Worm (Caenorhabditis elegans) whole organism, L4 larva: ENCODE data around the gene catp-6.

ENCODE experiments used
- D1046.2 ChIP-seq: fragments of 200-800 bp; sonication (Bioruptor generic); IDR thresholded peaks from 2 replicates; pipeline ENCODE4 v1.3.6; 2022; ENCODE audit warnings: missing genetic modification characterization, missing compliant biosample characterization
- F26F4.8 ChIP-seq: fragments of 200-800 bp; sonication (Bioruptor generic); conservative IDR thresholded peaks from 2 replicates; pipeline ENCODE4 v1.3.6; 2022; ENCODE audit warnings: missing genetic modification characterization, missing compliant biosample characterization
- F44E2.7 ChIP-seq: fragments of 200-800 bp; sonication (Bioruptor generic); IDR thresholded peaks from 2 replicates; pipeline ENCODE4 v2.1.2; 2022; ENCODE audit warnings: missing genetic modification characterization, missing compliant biosample characterization
- T20F7.1 ChIP-seq: fragments of 200-800 bp; sonication (Bioruptor generic); optimal IDR thresholded peaks from 2 replicates; lab custom pipeline; 2018; ENCODE audit warnings: mild to moderate bottlenecking, missing genetic modification characterization, missing compliant biosample characterization
- Y105C5A.15 ChIP-seq: fragments of 200-800 bp; sonication (Bioruptor generic); IDR thresholded peaks from 2 replicates; pipeline ENCODE4 v1.3.6; 2022; ENCODE audit warnings: missing genetic modification characterization, missing compliant biosample characterization
- ZK546.5 ChIP-seq, 2 experiments: sonication (generic microtip); optimal IDR thresholded peaks; 2 replicates each; lab custom pipeline; 2017; ENCODE audit warnings: missing biosample characterization in 2 of 2, missing genetic modification characterization in 2 of 2
- aha-1 ChIP-seq: fragments of 150-350 bp; peaks from one replicate; lab custom pipeline; 2014; ENCODE audit warnings: missing biosample characterization, missing genetic modification characterization
- ceh-44 ChIP-seq: fragments of 200-800 bp; sonication (Bioruptor generic); IDR thresholded peaks from 2 replicates; pipeline ENCODE4 v1.3.6; 2022; ENCODE audit warnings: missing genetic modification reagents, missing genetic modification characterization, missing compliant biosample characterization
- ctbp-1 ChIP-seq: fragments of 200-800 bp; sonication (Bioruptor generic); IDR thresholded peaks from 2 replicates; pipeline ENCODE4 v1.3.6; 2022; ENCODE audit warnings: missing genetic modification reagents, missing genetic modification characterization, missing compliant biosample characterization
- dmd-8 ChIP-seq: fragments of 200-800 bp; sonication (Bioruptor generic); IDR thresholded peaks from 2 replicates; pipeline ENCODE4 v1.3.6; 2022; ENCODE audit warnings: missing genetic modification characterization, missing compliant biosample characterization
- dmd-9 ChIP-seq: fragments of 200-800 bp; sonication (Bioruptor generic); IDR thresholded peaks from 2 replicates; pipeline ENCODE4 v1.3.6; 2022; ENCODE audit warnings: missing genetic modification reagents, missing genetic modification characterization, missing compliant biosample characterization
- egl-43 ChIP-seq: fragments of 200-800 bp; sonication (Bioruptor generic); IDR thresholded peaks from 2 replicates; pipeline ENCODE4 v1.3.6; 2022; ENCODE audit warnings: missing genetic modification reagents, missing genetic modification characterization, missing compliant biosample characterization
- fos-1 ChIP-seq: fragments of 150-350 bp; optimal IDR thresholded peaks from 2 replicates; lab custom pipeline; 2014; ENCODE audit warnings: missing biosample characterization, missing genetic modification characterization
- hlh-30 ChIP-seq: sonication (generic microtip); optimal IDR thresholded peaks from 2 replicates; lab custom pipeline; 2017; ENCODE audit warnings: antibody characterized with exemption, mild to moderate bottlenecking, missing genetic modification characterization, missing compliant biosample characterization; ENCODE audit not compliant: insufficient read depth
- jun-1 ChIP-seq: fragments of 150-350 bp; optimal IDR thresholded peaks from 2 replicates; lab custom pipeline; 2014; ENCODE audit warnings: missing biosample characterization, missing genetic modification reagents, missing genetic modification characterization
- lin-1 ChIP-seq: fragments of 200-800 bp; sonication (Bioruptor generic); IDR thresholded peaks from 2 replicates; pipeline ENCODE4 v1.3.6; 2022; ENCODE audit warnings: missing genetic modification reagents, missing genetic modification characterization, missing compliant biosample characterization
- lin-29 ChIP-seq: fragments of 200-800 bp; sonication (Bioruptor generic); IDR thresholded peaks from 2 replicates; pipeline ENCODE4 v1.3.6; 2022; ENCODE audit warnings: missing genetic modification reagents, missing genetic modification characterization, missing compliant biosample characterization
- lin-39 ChIP-seq: fragments of 150-350 bp; optimal IDR thresholded peaks from 2 replicates; lab custom pipeline; 2014; ENCODE audit warnings: missing biosample characterization, missing genetic modification reagents, missing genetic modification characterization
- madf-5 ChIP-seq, 2 experiments: fragments of 200-800 bp; sonication (Bioruptor generic); IDR thresholded peaks; 2 replicates each; pipeline ENCODE4 v1.3.6; 2022; ENCODE audit warnings: missing compliant biosample characterization in 2 of 2, missing genetic modification characterization in 2 of 2
- madf-9 ChIP-seq: fragments of 200-800 bp; sonication (Bioruptor generic); conservative IDR thresholded peaks from 2 replicates; pipeline ENCODE4 v1.3.6; 2022; ENCODE audit warnings: missing genetic modification reagents, missing genetic modification characterization, missing compliant biosample characterization
- mdt-29 ChIP-seq: fragments of 200-800 bp; sonication (Bioruptor generic); IDR thresholded peaks from 2 replicates; pipeline ENCODE4 v1.3.6; 2022; ENCODE audit warnings: missing genetic modification reagents, missing genetic modification characterization, missing compliant biosample characterization
- mep-1 ChIP-seq: fragments of 150-350 bp; sonication (generic microtip); optimal IDR thresholded peaks from 3 replicates; lab custom pipeline; 2014; ENCODE audit warnings: missing biosample characterization, missing genetic modification characterization
- mes-2 ChIP-seq: sonication (generic microtip); optimal IDR thresholded peaks from 2 replicates; lab custom pipeline; 2016; ENCODE audit warnings: missing genotype, mild to moderate bottlenecking, missing genetic modification characterization, missing compliant biosample characterization; ENCODE audit not compliant: poor library complexity, severe bottlenecking
- mxl-2 ChIP-seq: fragments of 200-800 bp; sonication (Bioruptor generic); conservative IDR thresholded peaks from 2 replicates; pipeline ENCODE4 v1.3.6; 2022; ENCODE audit warnings: missing genetic modification reagents, missing genetic modification characterization, missing compliant biosample characterization
- mxl-3 ChIP-seq: fragments of 200-800 bp; sonication (Bioruptor generic); optimal IDR thresholded peaks from 2 replicates; lab custom pipeline; 2018; ENCODE audit warnings: mild to moderate bottlenecking, missing genetic modification characterization, missing compliant biosample characterization
- nhr-11 ChIP-seq: fragments of 150-350 bp; optimal IDR thresholded peaks from 2 replicates; lab custom pipeline; 2014; ENCODE audit warnings: missing biosample characterization, missing genetic modification characterization
- nhr-25 ChIP-seq: sonication (generic microtip); optimal IDR thresholded peaks from 2 replicates; lab custom pipeline; 2017; ENCODE audit warnings: missing genetic modification characterization, mild to moderate bottlenecking, missing compliant biosample characterization, antibody characterized with exemption, moderate library complexity, borderline replicate concordance; ENCODE audit not compliant: insufficient read depth
- nhr-28 ChIP-seq: fragments of 150-350 bp; optimal IDR thresholded peaks from 2 replicates; lab custom pipeline; 2014; ENCODE audit warnings: missing biosample characterization, missing genetic modification characterization
- nhr-48 ChIP-seq: sonication (generic microtip); optimal IDR thresholded peaks from 2 replicates; lab custom pipeline; 2016; ENCODE audit warnings: mild to moderate bottlenecking, missing genetic modification characterization, missing compliant biosample characterization
- nhr-76 ChIP-seq: fragments of 150-350 bp; optimal IDR thresholded peaks from 2 replicates; lab custom pipeline; 2014; ENCODE audit warnings: missing biosample characterization, missing genetic modification characterization
- nhr-77 ChIP-seq: fragments of 150-350 bp; optimal IDR thresholded peaks from 2 replicates; lab custom pipeline; 2014; ENCODE audit warnings: missing biosample characterization, missing genetic modification characterization
- pha-4 ChIP-seq, 2 experiments: fragments of 150-350 bp in 1 of 2; fragments of 200-800 bp in 1 of 2; sonication (Bioruptor generic) in 1 of 2; IDR thresholded peaks in 1 of 2; optimal IDR thresholded peaks in 1 of 2; 2 replicates each; pipeline versions ENCODE4 v1.3.6 to Lab custom; 2014 to 2022; ENCODE audit warnings: missing genetic modification characterization in 2 of 2, missing genetic modification reagents in 2 of 2, missing biosample characterization in 1 of 2, missing compliant biosample characterization in 1 of 2
- php-3 ChIP-seq: fragments of 200-800 bp; sonication (Bioruptor generic); IDR thresholded peaks from 2 replicates; pipeline ENCODE4 v1.3.6; 2022; ENCODE audit warnings: missing genetic modification reagents, missing genetic modification characterization, missing compliant biosample characterization
- pqm-1 ChIP-seq: sonication (generic microtip); optimal IDR thresholded peaks from 2 replicates; lab custom pipeline; 2017; ENCODE audit warnings: missing biosample characterization, missing genetic modification characterization
- saeg-2 ChIP-seq: fragments of 200-800 bp; sonication (Bioruptor generic); IDR thresholded peaks from 2 replicates; pipeline ENCODE4 v1.3.6; 2022; ENCODE audit warnings: missing genetic modification reagents, missing genetic modification characterization, missing compliant biosample characterization
- sdz-12 ChIP-seq: fragments of 200-800 bp; sonication (Bioruptor generic); optimal IDR thresholded peaks from 2 replicates; lab custom pipeline; 2018; ENCODE audit warnings: mild to moderate bottlenecking, missing genetic modification characterization, missing compliant biosample characterization
- snpc-1.2 ChIP-seq: fragments of 200-800 bp; sonication (Bioruptor generic); IDR thresholded peaks from 2 replicates; pipeline ENCODE4 v1.3.6; 2022; ENCODE audit warnings: missing genetic modification reagents, missing genetic modification characterization, missing compliant biosample characterization
- spr-1 ChIP-seq: sonication (generic microtip); optimal IDR thresholded peaks from 2 replicates; lab custom pipeline; 2016; ENCODE audit warnings: mild to moderate bottlenecking, missing genetic modification characterization, missing compliant biosample characterization
- unc-39 ChIP-seq: sonication (generic microtip); optimal IDR thresholded peaks from 2 replicates; lab custom pipeline; 2017; ENCODE audit warnings: missing biosample characterization, missing genetic modification characterization
- unc-62 ChIP-seq, 3 experiments: fragments of 150-350 bp in 1 of 3; sonication (generic microtip); optimal IDR thresholded peaks in 2 of 3; peaks in 1 of 3; 1 replicate in 1 of 3; 2 replicates in 2 of 3; lab custom pipeline; 2014 to 2017; ENCODE audit warnings: missing biosample characterization in 3 of 3, missing genetic modification characterization in 3 of 3, missing genetic modification reagents in 3 of 3, missing genotype in 1 of 3
- vab-7 ChIP-seq: fragments of 200-800 bp; sonication (Bioruptor generic); IDR thresholded peaks from 2 replicates; pipeline ENCODE4 v1.3.6; 2022; ENCODE audit warnings: missing genetic modification reagents, missing genetic modification characterization, missing compliant biosample characterization
- zip-11 ChIP-seq: fragments of 200-800 bp; sonication (Bioruptor generic); IDR thresholded peaks from 2 replicates; pipeline ENCODE4 v1.3.6; 2022; ENCODE audit warnings: missing genetic modification characterization, missing compliant biosample characterization
- zip-2 ChIP-seq: fragments of 150-350 bp; optimal IDR thresholded peaks from 2 replicates; lab custom pipeline; 2014; ENCODE audit warnings: missing biosample characterization, missing genetic modification characterization

catp-6 gene

DNA sequence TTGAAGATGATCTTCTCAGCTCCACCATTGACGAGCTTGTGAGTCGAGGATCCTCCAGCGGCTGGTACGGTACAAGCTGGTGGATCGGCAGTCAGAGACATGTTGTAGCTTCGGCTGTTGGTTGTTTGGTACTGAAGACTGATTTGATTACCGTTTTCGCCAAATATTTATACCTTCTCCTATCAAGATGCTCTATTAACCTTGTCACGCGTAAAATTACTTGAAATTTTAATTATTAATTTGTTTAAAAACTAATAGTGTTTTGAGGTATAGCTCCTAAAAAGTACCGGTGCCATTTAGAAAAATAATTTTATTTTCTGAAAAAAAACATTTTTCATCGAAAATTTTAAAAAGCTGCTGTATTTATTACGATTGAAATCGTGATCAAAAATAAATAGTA, 26.6 kb upstream of the catp-6 start, which contains the start of gene ssp-10:
TSS of gene ssp-10 (minus strand) at position 101 of the 400 bp plus-strand sequence.
- TF ChIP-seq unc-62 (GFP tag; optimal IDR thresholded peaks at IDR 0.05 in 1 of 2; lab: Kevin White, UChicago) (no peak), unc-62 (tag; optimal IDR thresholded peaks at IDR 0.05; lab: Kevin White, UChicago) (no peak), unc-39 (tag; lab: Kevin White, UChicago) (no peak), D1046.2 (GFP tag; lab: Robert Waterston, UW) (no peak), F44E2.7 (GFP tag; lab: Robert Waterston, UW) (no peak), pha-4 (GFP tag; IDR thresholded peaks at IDR 0.05; lab: Robert Waterston, UW) (no peak), pha-4 (tag; optimal IDR thresholded peaks at IDR 0.05; lab: Kevin White, UChicago) (no peak), fos-1 (tag; lab: Kevin White, UChicago) (no peak), nhr-77 (tag; lab: Kevin White, UChicago) (no peak), madf-9 (no peak), ctbp-1 (GFP tag; lab: Robert Waterston, UW) (no peak), nhr-76 (no peak), sdz-12 (GFP tag; lab: Kevin White, UChicago) (no peak), saeg-2 (no peak), egl-43 (GFP tag; lab: Robert Waterston, UW) (no peak), dmd-8 (GFP tag; lab: Robert Waterston, UW) (no peak), mdt-29 (no peak)

DNA sequence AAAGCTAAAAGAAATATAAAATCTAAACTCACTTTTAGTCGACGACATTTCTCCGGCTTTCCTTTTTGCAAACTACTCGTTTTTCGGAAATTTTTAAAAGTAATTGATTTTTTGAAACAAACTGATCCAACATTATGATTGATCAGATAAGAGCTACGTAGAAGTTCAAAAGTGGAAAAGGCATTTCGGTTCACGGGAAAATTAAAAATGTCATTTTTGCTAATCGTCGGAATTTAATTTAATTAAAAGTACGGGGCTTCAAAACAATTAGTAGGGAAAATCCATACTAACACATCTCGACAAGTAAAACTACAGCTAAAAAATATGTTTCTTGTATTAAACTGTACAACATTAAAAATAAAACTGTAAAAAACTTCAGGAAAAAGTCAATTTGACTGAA, 25.2 kb upstream of the catp-6 start, which contains the start of gene K07F5.8:
TSS of gene K07F5.8 (minus strand) at position 101 of the 400 bp plus-strand sequence.
- TF ChIP-seq snpc-1.2 (GFP tag; lab: Robert Waterston, UW) (no peak), ceh-44 (no peak), Y105C5A.15 (GFP tag; lab: Robert Waterston, UW) (no peak), nhr-28 (tag; lab: Kevin White, UChicago) (no peak), T20F7.1 (no peak), lin-1 (no peak), unc-39 (tag; lab: Kevin White, UChicago) (no peak), php-3 (no peak), mes-2 (tag; lab: Kevin White, UChicago) (no peak), jun-1 (no peak), zip-11 (no peak), hlh-30 (tag; lab: Kevin White, UChicago) (no peak), spr-1 (no peak), vab-7 (GFP tag; lab: Robert Waterston, UW) (no peak)
- TF ChIP-seq, all 104 proteins: peak for 0

DNA sequence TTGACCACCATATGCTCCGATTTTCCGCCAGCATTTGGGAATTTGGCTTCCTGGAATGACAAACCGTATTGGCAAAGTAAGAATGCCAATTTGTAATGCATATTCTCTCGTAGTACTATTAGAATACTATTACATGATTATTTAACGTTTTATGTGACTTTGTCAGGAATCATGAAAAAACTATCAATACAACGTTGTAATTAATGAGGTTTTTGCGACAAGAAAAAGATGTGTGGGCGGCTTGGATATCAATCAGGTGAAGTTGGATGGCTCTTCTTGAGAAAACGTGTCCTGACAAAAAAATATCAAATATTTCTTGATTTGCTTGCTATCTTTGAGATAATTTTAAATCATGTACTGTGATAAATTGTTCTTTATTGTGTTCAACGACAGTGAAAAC, 23.7 kb upstream of the catp-6 start, which contains the start of gene K07F5.7:
TSS of gene K07F5.7 (minus strand) at position 101 of the 400 bp plus-strand sequence.
- no peak for TF ChIP-seq mep-1 (tag; lab: Kevin White, UChicago)
- peak; percentile 64 for TF ChIP-seq aha-1 (tag; lab: Kevin White, UChicago)

DNA sequence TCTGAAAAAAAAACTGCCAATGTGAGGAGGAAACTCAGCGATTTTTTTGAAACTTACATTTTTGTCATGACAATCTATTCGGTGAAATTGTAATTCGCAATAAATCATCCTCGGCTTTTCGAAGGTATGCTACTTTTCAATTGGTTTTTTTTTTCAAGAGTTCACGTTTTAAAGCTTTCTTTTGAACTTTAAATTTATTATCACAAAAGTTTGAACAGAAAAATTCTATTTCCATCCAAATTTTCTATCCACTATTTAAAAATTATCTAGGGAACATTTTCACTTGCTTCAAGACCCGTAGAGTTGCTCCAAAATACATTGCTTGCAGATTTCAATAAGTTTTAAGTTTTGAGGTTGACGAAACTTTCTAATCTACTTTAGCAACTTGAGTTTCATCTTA, 22.2 kb upstream of the catp-6 start, which contains the start of gene K07F5.6:
TSS of gene K07F5.6 (minus strand) at position 101 of the 400 bp plus-strand sequence.
- TF ChIP-seq dmd-9 (GFP tag; lab: Robert Waterston, UW) (no peak), lin-29 (no peak), jun-1 (no peak), nhr-25 (tag; lab: Kevin White, UChicago) (no peak), mxl-2 (no peak), sdz-12 (GFP tag; lab: Kevin White, UChicago) (no peak), madf-5 (GFP tag; IDR thresholded peaks at IDR 0.05; lab: Robert Waterston, UW) (no peak), nhr-48 (tag; lab: Kevin White, UChicago) (no peak), nhr-11 (no peak), zip-2 (tag; lab: Kevin White, UChicago) (no peak), mxl-3 (GFP tag; lab: Kevin White, UChicago) (no peak), F26F4.8 (no peak), ZK546.5 (tag; optimal IDR thresholded peaks at IDR 0.05; lab: Kevin White, UChicago) (no peak), fos-1 (tag; lab: Kevin White, UChicago) (no peak), pqm-1 (no peak), lin-39 (tag; lab: Kevin White, UChicago) (no peak), unc-39 (tag; lab: Kevin White, UChicago) (no peak)
